3 worm cellular contexts compared by ENCODE assay signal in the genomic region with DNA sequence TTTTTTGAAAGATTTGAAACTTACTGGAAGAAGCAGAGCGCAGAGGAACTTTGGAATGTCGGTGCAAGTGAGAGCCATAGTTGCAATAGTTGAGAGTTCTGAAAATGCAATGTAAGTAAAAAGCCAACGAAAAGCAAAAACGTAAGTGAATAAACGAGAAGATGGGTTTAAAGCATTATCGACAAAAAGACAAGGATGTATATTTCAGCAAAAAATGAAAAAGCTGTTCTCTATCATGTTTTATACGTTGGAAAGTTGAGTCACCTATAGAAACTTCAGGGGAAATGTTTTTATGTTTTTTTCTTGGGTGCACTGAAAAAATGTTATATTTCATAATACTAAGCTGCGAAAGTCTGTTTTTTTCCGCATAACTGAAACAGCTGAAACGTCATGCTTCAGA.
A peak's percentile ranks its signal among the peaks of the same experiment; 100 is the strongest.
TF ChIP-seq lines count a peak whose summit lies in the region.

A gene (minus strand): TSS at position 101 of the 400 bp plus-strand sequence.

TF ChIP-seq in whole organism, L1 larva, 84 proteins besides CTCF, POLR2A, EP300 and RAD21:
- TF ChIP-seq mab-9 (GFP tag; IDR thresholded peaks at IDR 0.05; lab: Robert Waterston, UW) = no peak
- TF ChIP-seq efl-1 (optimal IDR thresholded peaks at IDR 0.05; lab: Kevin White, UChicago) = no peak
- TF ChIP-seq efl-1 (GFP tag; optimal IDR thresholded peaks at IDR 0.05 in 1 of 2; lab: Kevin White, UChicago) = peak in 1 of 2 experiments; percentile 56
- TF ChIP-seq fkh-8 (tag; optimal IDR thresholded peaks at IDR 0.05; lab: Kevin White, UChicago) = peak; percentile 13

TF ChIP-seq in whole organism, L3 larva, 47 proteins besides CTCF, POLR2A, EP300 and RAD21:
- TF ChIP-seq nhr-11 (tag; optimal IDR thresholded peaks at IDR 0.05; lab: Kevin White, UChicago) (peak; percentile 19), egl-27 (tag; optimal IDR thresholded peaks at IDR 0.05; lab: Kevin White, UChicago) (no peak)

TF ChIP-seq in whole organism, young adult, 124 proteins besides CTCF, POLR2A, EP300 and RAD21:
- TF ChIP-seq nhr-120 (GFP tag; IDR thresholded peaks at IDR 0.05; lab: Robert Waterston, UW) (no peak), cebp-1 (GFP tag; IDR thresholded peaks at IDR 0.05; lab: Robert Waterston, UW) (no peak), cebp-1 (tag; optimal IDR thresholded peaks at IDR 0.05; lab: Kevin White, UChicago) (peak; percentile 39), nfya-2 (GFP tag; IDR thresholded peaks at IDR 0.05; lab: Robert Waterston, UW) (no peak)
TF ChIP-seq in whole organism, young adult: peak in this region for 1.
